Worm (Caenorhabditis elegans) whole organism, early embryonic: ENCODE measurements around the gene lec-8.

ENCODE experiments used
- B0310.2 ChIP-seq: sonication (generic microtip); optimal IDR thresholded peaks from 2 replicates; lab custom pipeline; 2016; ENCODE audit warnings: mild to moderate bottlenecking, missing genetic modification characterization, missing compliant biosample characterization
- F13C5.2 ChIP-seq: sonication (generic microtip); optimal IDR thresholded peaks from 2 replicates; lab custom pipeline; 2017; ENCODE audit warnings: mild to moderate bottlenecking, missing genetic modification characterization, inconsistent platforms, missing compliant biosample characterization
- ama-1 ChIP-seq: fragments of 150-350 bp; optimal IDR thresholded peaks from 2 replicates; lab custom pipeline; 2014
- ceh-13 ChIP-seq: fragments of 200-800 bp; sonication (Bioruptor generic); optimal IDR thresholded peaks from 2 replicates; lab custom pipeline; 2018; ENCODE audit warnings: mild to moderate bottlenecking, missing genetic modification characterization, missing compliant biosample characterization
- ceh-36 ChIP-seq: sonication (generic microtip); optimal IDR thresholded peaks from 2 replicates; lab custom pipeline; 2016; ENCODE audit warnings: missing genetic modification characterization, inconsistent platforms, missing compliant biosample characterization
- ets-7 ChIP-seq: sonication (generic microtip); optimal IDR thresholded peaks from 2 replicates; lab custom pipeline; 2016; ENCODE audit warnings: missing genotype, missing genetic modification characterization, missing compliant biosample characterization
- flt-1 ChIP-seq: fragments of 200-800 bp; sonication (Bioruptor generic); IDR thresholded peaks from 2 replicates; pipeline ENCODE4 v1.3.6; 2022; ENCODE audit warnings: missing genetic modification characterization, missing compliant biosample characterization
- hnd-1 ChIP-seq: sonication (generic microtip); optimal IDR thresholded peaks from 2 replicates; lab custom pipeline; 2016; ENCODE audit warnings: missing genetic modification characterization, missing compliant biosample characterization
- pes-1 ChIP-seq: fragments of 200-800 bp; sonication (Bioruptor generic); IDR thresholded peaks from 2 replicates; pipeline ENCODE4 v1.3.6; 2022; ENCODE audit warnings: missing genetic modification reagents, missing genetic modification characterization, missing compliant biosample characterization
- scrt-1 ChIP-seq: fragments of 200-800 bp; sonication (Bioruptor generic); IDR thresholded peaks from 2 replicates; pipeline ENCODE4 v1.3.6; 2022; ENCODE audit warnings: missing genetic modification characterization, missing compliant biosample characterization
- sea-1 ChIP-seq: fragments of 200-800 bp; sonication (Bioruptor generic); conservative IDR thresholded peaks from 2 replicates; pipeline ENCODE4 v1.3.6; 2022; ENCODE audit warnings: missing genetic modification characterization, missing compliant biosample characterization
- tra-4 ChIP-seq: sonication (generic microtip); optimal IDR thresholded peaks from 2 replicates; lab custom pipeline; 2017; ENCODE audit warnings: missing genetic modification characterization, missing compliant biosample characterization

- no peak for TF ChIP-seq pes-1 (GFP tag; lab: Robert Waterston, UW)
- no peak for TF ChIP-seq F13C5.2
- TF ChIP-seq ama-1 (lab: Kevin White, UChicago) = no peak
- no peak for TF ChIP-seq flt-1 (GFP tag; lab: Robert Waterston, UW)
- TF ChIP-seq ceh-13 = no peak
- no peak for TF ChIP-seq sea-1 (GFP tag; lab: Robert Waterston, UW)
- TF ChIP-seq ets-7 (tag; lab: Kevin White, UChicago) = no peak
- no peak for TF ChIP-seq B0310.2 (tag; lab: Kevin White, UChicago)
- no peak for TF ChIP-seq hnd-1 (tag; lab: Kevin White, UChicago)
- no peak for TF ChIP-seq scrt-1 (GFP tag; lab: Robert Waterston, UW)
- TF ChIP-seq tra-4 = no peak
- TF ChIP-seq ceh-36 (tag; lab: Kevin White, UChicago) = no peak
These were observed 42.0 kb downstream of the lec-8 start, which contains the start of gene F21G4.1 for ce11 chrX:9892323-9892722.
